Fruit fly (Drosophila melanogaster): Measurements from ENCODE around the gene CG7550.

- TF ChIP-seq Smox (GFP tag; optimal IDR thresholded peaks at IDR 0.05): no peak
- no peak for TF ChIP-seq Eip75B (GFP tag; optimal IDR thresholded peaks at IDR 0.05)
- TF ChIP-seq CG8632 (GFP tag; optimal IDR thresholded peaks at IDR 0.05): peak; percentile 26
- no peak for TF ChIP-seq CG4318 (GFP tag; optimal IDR thresholded peaks at IDR 0.05)
- no peak for TF ChIP-seq CG10669 (GFP tag; optimal IDR thresholded peaks at IDR 0.05)
- TF ChIP-seq Hr38 (GFP tag; optimal IDR thresholded peaks at IDR 0.05): peak; percentile 27
- TF ChIP-seq spab (GFP tag; optimal IDR thresholded peaks at IDR 0.05): no peak
- no peak for TF ChIP-seq CG16779 (tag; optimal IDR thresholded peaks at IDR 0.05)
Observed at dm6 chr3L:8115864-8116528, 8.3 kb downstream of the CG7550 start, which contains the start of the genes Arp3 and msk.

Data from whole organism, prepupa.